Worm (Caenorhabditis elegans) whole organism, L1 larva: Measurements from ENCODE around the gene spt-4.

ENCODE experiments used
- C04F5.9 ChIP-seq: sonication (generic microtip); optimal IDR thresholded peaks from 2 replicates; lab custom pipeline; 2016; ENCODE audit warnings: missing genetic modification characterization, missing compliant biosample characterization
- C16A3.4 ChIP-seq: fragments of 150-350 bp; optimal IDR thresholded peaks from 2 replicates; lab custom pipeline; 2014; ENCODE audit warnings: missing biosample characterization, missing genetic modification characterization
- F16B12.6 ChIP-seq: fragments of 150-350 bp; optimal IDR thresholded peaks from 2 replicates; lab custom pipeline; 2014; ENCODE audit warnings: missing biosample characterization, missing genetic modification characterization
- alr-1 ChIP-seq: fragments of 200-800 bp; sonication (Bioruptor generic); optimal IDR thresholded peaks from 2 replicates; lab custom pipeline; 2018; ENCODE audit warnings: borderline replicate concordance, mild to moderate bottlenecking, missing genetic modification characterization, missing compliant biosample characterization
- ama-1 ChIP-seq: fragments of 150-350 bp; optimal IDR thresholded peaks from 2 replicates; lab custom pipeline; 2014
- blmp-1 ChIP-seq: fragments of 150-350 bp; optimal IDR thresholded peaks from 2 replicates; lab custom pipeline; 2014; ENCODE audit warnings: missing biosample characterization, missing genetic modification characterization
- ceh-63 ChIP-seq: fragments of 200-800 bp; sonication (Bioruptor generic); optimal IDR thresholded peaks from 2 replicates; lab custom pipeline; 2018; ENCODE audit warnings: mild to moderate bottlenecking, missing genetic modification characterization, missing compliant biosample characterization
- ceh-82 ChIP-seq, 3 experiments: fragments of 150-350 bp in 1 of 3; sonication (generic microtip) in 2 of 3; optimal IDR thresholded peaks; 2 replicates each; lab custom pipeline; 2014 to 2017; ENCODE audit warnings: missing biosample characterization in 3 of 3, missing genetic modification characterization in 3 of 3
- efl-1 ChIP-seq, 4 experiments: fragments of 150-350 bp; optimal IDR thresholded peaks in 3 of 4; peaks in 1 of 4; 1 replicate in 1 of 4; 2 replicates in 3 of 4; lab custom pipeline; 2014; ENCODE audit warnings: missing biosample characterization in 2 of 4, missing genetic modification characterization in 2 of 4, missing genetic modification reagents in 2 of 4
- egl-13 ChIP-seq: sonication (generic microtip); optimal IDR thresholded peaks from 2 replicates; lab custom pipeline; 2016; ENCODE audit warnings: missing genotype, missing genetic modification reagents, missing genetic modification characterization, missing compliant biosample characterization
- egl-27 ChIP-seq, 2 experiments: fragments of 150-350 bp in 1 of 2; sonication (generic microtip); optimal IDR thresholded peaks; 3 replicates each; lab custom pipeline; 2017 to 2018; ENCODE audit warnings: missing biosample characterization in 2 of 2, missing genetic modification characterization in 2 of 2, missing genetic modification reagents in 2 of 2
- fkh-10 ChIP-seq: sonication (generic microtip); optimal IDR thresholded peaks from 2 replicates; lab custom pipeline; 2017; ENCODE audit warnings: missing biosample characterization, missing genetic modification reagents, missing genetic modification characterization
- fkh-4 ChIP-seq: sonication (generic microtip); optimal IDR thresholded peaks from 2 replicates; lab custom pipeline; 2016; ENCODE audit warnings: missing compliant biosample characterization, missing genetic modification characterization, borderline replicate concordance
- fkh-8 ChIP-seq: sonication (generic microtip); optimal IDR thresholded peaks from 2 replicates; lab custom pipeline; 2016; ENCODE audit warnings: mild to moderate bottlenecking, missing genetic modification characterization, missing compliant biosample characterization
- grh-1 ChIP-seq: fragments of 200-800 bp; sonication (Bioruptor generic); IDR thresholded peaks from 2 replicates; pipeline ENCODE4 v1.3.6; 2022; ENCODE audit warnings: missing genetic modification reagents, missing genetic modification characterization, missing compliant biosample characterization
- hlh-17 ChIP-seq: fragments of 200-800 bp; sonication (Bioruptor generic); optimal IDR thresholded peaks from 2 replicates; lab custom pipeline; 2018; ENCODE audit warnings: missing genetic modification characterization, mild to moderate bottlenecking, missing compliant biosample characterization, moderate library complexity, borderline replicate concordance
- lin-14 ChIP-seq: fragments of 200-800 bp; sonication (Bioruptor generic); optimal IDR thresholded peaks from 2 replicates; lab custom pipeline; 2018; ENCODE audit warnings: mild to moderate bottlenecking, missing genetic modification characterization, moderate library complexity, missing compliant biosample characterization
- lin-35 ChIP-seq, 2 experiments: fragments of 150-350 bp; optimal IDR thresholded peaks; 2 replicates each; lab custom pipeline; 2014; ENCODE audit warnings: missing biosample characterization in 2 of 2, missing genetic modification characterization in 2 of 2, missing genetic modification reagents in 2 of 2
- lin-39 ChIP-seq: fragments of 150-350 bp; optimal IDR thresholded peaks from 2 replicates; lab custom pipeline; 2014; ENCODE audit warnings: missing biosample characterization, missing genetic modification reagents, missing genetic modification characterization
- lir-3 ChIP-seq: sonication (generic microtip); optimal IDR thresholded peaks from 2 replicates; lab custom pipeline; 2016; ENCODE audit warnings: mild to moderate bottlenecking, missing genetic modification characterization, moderate library complexity, missing compliant biosample characterization; ENCODE audit not compliant: poor library complexity
- mab-9 ChIP-seq: fragments of 200-800 bp; sonication (Bioruptor generic); IDR thresholded peaks from 2 replicates; pipeline ENCODE4 v1.3.6; 2022; ENCODE audit warnings: missing genetic modification reagents, missing genetic modification characterization, missing compliant biosample characterization
- mdl-1 ChIP-seq, 2 experiments: fragments of 150-350 bp; optimal IDR thresholded peaks; 2 replicates each; lab custom pipeline; 2014 to 2017; ENCODE audit warnings: missing biosample characterization in 2 of 2, missing genetic modification characterization in 2 of 2, inconsistent platforms in 1 of 2
- mef-2 ChIP-seq: fragments of 150-350 bp; optimal IDR thresholded peaks from 2 replicates; lab custom pipeline; 2014; ENCODE audit warnings: missing biosample characterization, missing genetic modification characterization
- mep-1 ChIP-seq: fragments of 150-350 bp; optimal IDR thresholded peaks from 2 replicates; lab custom pipeline; 2014; ENCODE audit warnings: missing biosample characterization, missing genetic modification characterization
- nhr-19 ChIP-seq: fragments of 200-800 bp; sonication (Bioruptor generic); conservative IDR thresholded peaks from 2 replicates; pipeline ENCODE4 v1.3.6; 2022; ENCODE audit warnings: missing genetic modification characterization, missing compliant biosample characterization
- nhr-20 ChIP-seq: sonication (generic microtip); optimal IDR thresholded peaks from 2 replicates; lab custom pipeline; 2016; ENCODE audit warnings: mild to moderate bottlenecking, missing genetic modification characterization, missing compliant biosample characterization
- nhr-237 ChIP-seq: fragments of 150-350 bp; optimal IDR thresholded peaks from 2 replicates; lab custom pipeline; 2014; ENCODE audit warnings: missing biosample characterization, missing genetic modification characterization
- nhr-28 ChIP-seq: fragments of 150-350 bp; optimal IDR thresholded peaks from 2 replicates; lab custom pipeline; 2014; ENCODE audit warnings: missing biosample characterization, missing genetic modification characterization
- nhr-47 ChIP-seq: sonication (generic microtip); optimal IDR thresholded peaks from 2 replicates; lab custom pipeline; 2016; ENCODE audit warnings: mild to moderate bottlenecking, missing genetic modification characterization, moderate library complexity, missing compliant biosample characterization
- nhr-71 ChIP-seq: sonication (generic microtip); optimal IDR thresholded peaks from 2 replicates; lab custom pipeline; 2016; ENCODE audit warnings: mild to moderate bottlenecking, missing genetic modification characterization, moderate library complexity, missing compliant biosample characterization
- nhr-76 ChIP-seq: sonication (generic microtip); optimal IDR thresholded peaks from 2 replicates; lab custom pipeline; 2017; ENCODE audit warnings: missing biosample characterization, missing genetic modification characterization
- nhr-84 ChIP-seq: sonication (generic microtip); optimal IDR thresholded peaks from 2 replicates; lab custom pipeline; 2017; ENCODE audit warnings: missing biosample characterization, missing genetic modification characterization
- nhr-85 ChIP-seq: sonication (generic microtip); peaks from one replicate; lab custom pipeline; 2016; ENCODE audit warnings: missing genetic modification characterization, inconsistent platforms, missing compliant biosample characterization
- pag-3 ChIP-seq: sonication (generic microtip); optimal IDR thresholded peaks from 2 replicates; lab custom pipeline; 2017; ENCODE audit warnings: missing genetic modification characterization, mild to moderate bottlenecking, missing compliant biosample characterization, antibody characterized with exemption, borderline replicate concordance; ENCODE audit not compliant: insufficient read depth
- pax-3 ChIP-seq: fragments of 200-800 bp; sonication (Bioruptor generic); optimal IDR thresholded peaks from 2 replicates; lab custom pipeline; 2018; ENCODE audit warnings: mild to moderate bottlenecking, missing genetic modification characterization, moderate library complexity, missing compliant biosample characterization
- rnt-1 ChIP-seq: sonication (generic microtip); optimal IDR thresholded peaks from 2 replicates; lab custom pipeline; 2016; ENCODE audit warnings: mild to moderate bottlenecking, missing genetic modification characterization, moderate library complexity, missing compliant biosample characterization
- snu-23 ChIP-seq: sonication (generic microtip); optimal IDR thresholded peaks from 2 replicates; lab custom pipeline; 2016; ENCODE audit warnings: missing genetic modification characterization, missing compliant biosample characterization
- sptf-1 ChIP-seq: fragments of 150-350 bp; optimal IDR thresholded peaks from 2 replicates; lab custom pipeline; 2014; ENCODE audit warnings: missing biosample characterization, missing genetic modification characterization
- swsn-7 ChIP-seq: sonication (generic microtip); optimal IDR thresholded peaks from 2 replicates; lab custom pipeline; 2016; ENCODE audit warnings: missing genetic modification characterization, missing compliant biosample characterization
- tlp-1 ChIP-seq: fragments of 150-350 bp; optimal IDR thresholded peaks from 2 replicates; lab custom pipeline; 2014; ENCODE audit warnings: missing biosample characterization, missing genetic modification characterization
- unc-130 ChIP-seq: fragments of 150-350 bp; optimal IDR thresholded peaks from 2 replicates; lab custom pipeline; 2017; ENCODE audit warnings: missing biosample characterization, missing genetic modification characterization, inconsistent platforms
- unc-30 ChIP-seq: sonication (generic microtip); optimal IDR thresholded peaks from 2 replicates; lab custom pipeline; 2017; ENCODE audit warnings: missing biosample characterization, missing genetic modification characterization
- unc-62 ChIP-seq: fragments of 150-350 bp; optimal IDR thresholded peaks from 2 replicates; lab custom pipeline; 2014; ENCODE audit warnings: missing biosample characterization, missing genetic modification reagents, missing genetic modification characterization
- unc-98 ChIP-seq: fragments of 200-800 bp; sonication (Bioruptor generic); IDR thresholded peaks from 2 replicates; pipeline ENCODE4 v1.3.6; 2022; ENCODE audit warnings: missing genetic modification characterization, missing compliant biosample characterization
- vab-15 ChIP-seq: sonication (generic microtip); optimal IDR thresholded peaks from 2 replicates; lab custom pipeline; 2017; ENCODE audit warnings: missing genotype, mild to moderate bottlenecking, missing genetic modification characterization, missing compliant biosample characterization
- zag-1 ChIP-seq: fragments of 150-350 bp; optimal IDR thresholded peaks from 2 replicates; lab custom pipeline; 2014; ENCODE audit warnings: missing biosample characterization, missing genetic modification characterization
- ztf-11 ChIP-seq, 2 experiments: sonication (generic microtip); optimal IDR thresholded peaks; 2 replicates each; lab custom pipeline; 2016 to 2017; ENCODE audit warnings: missing genetic modification characterization in 2 of 2, missing biosample characterization in 1 of 2, missing compliant biosample characterization in 1 of 2
- ztf-4 ChIP-seq: fragments of 150-350 bp; optimal IDR thresholded peaks from 2 replicates; lab custom pipeline; 2014; ENCODE audit warnings: missing biosample characterization, missing genetic modification characterization

spt-4 gene

DNA sequence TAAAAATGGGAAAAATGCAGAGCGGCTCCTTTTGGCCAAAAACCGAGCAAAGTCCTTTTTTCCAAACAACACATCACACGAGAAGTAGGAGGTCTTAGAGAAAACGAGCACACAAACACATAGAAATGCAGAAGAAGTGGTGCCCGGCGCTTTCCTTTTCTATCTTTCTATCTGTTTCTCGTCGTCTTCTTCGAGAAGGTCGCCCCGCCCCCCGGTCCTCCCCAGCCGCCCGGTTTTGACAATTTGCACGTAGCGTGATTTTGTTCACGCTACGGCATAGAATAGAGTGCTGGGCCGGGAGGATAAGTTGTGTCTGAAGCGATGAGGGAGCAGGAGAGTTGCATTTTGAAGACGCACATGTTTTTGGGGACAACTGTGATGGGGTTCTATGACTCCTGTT, 2.5 kb downstream of the spt-4 start (continued):
- TF ChIP-seq C16A3.4 (tag; lab: Kevin White, UChicago) = no peak
- peak; percentile 45 for TF ChIP-seq nhr-85
- no peak for TF ChIP-seq grh-1 (GFP tag; lab: Robert Waterston, UW)
- TF ChIP-seq swsn-7 (tag; lab: Kevin White, UChicago) = peak; percentile 43
- TF ChIP-seq nhr-71 (tag; lab: Kevin White, UChicago) = peak; percentile 67
- no peak for TF ChIP-seq unc-130
- TF ChIP-seq blmp-1 = peak; percentile 52
- TF ChIP-seq lin-35 (GFP tag; optimal IDR thresholded peaks at IDR 0.05; lab: Kevin White, UChicago) = peak in 1 of 2 experiments; percentile 10
- TF ChIP-seq nhr-20 (tag; lab: Kevin White, UChicago) = peak; percentile 48

DNA sequence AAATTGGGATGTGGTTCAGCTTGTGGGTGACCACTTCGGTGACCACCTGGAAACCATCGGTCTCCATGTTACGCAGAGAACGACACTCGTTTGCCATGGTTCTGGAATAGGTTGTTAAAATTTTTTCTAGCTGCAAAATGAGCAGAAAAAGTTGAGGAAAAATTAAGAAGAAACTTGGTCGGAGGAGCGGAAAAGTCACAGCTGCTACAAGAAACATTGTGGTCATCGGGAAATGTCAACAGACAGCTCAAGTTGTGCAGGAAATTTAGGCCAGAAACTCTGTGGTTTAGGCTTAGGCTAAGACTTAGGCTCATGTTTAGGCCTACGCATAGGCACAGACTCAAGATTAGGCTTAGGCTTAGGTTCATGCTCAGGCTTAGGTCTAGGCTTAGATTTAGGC, 3.4 kb downstream of the spt-4 start, which contains the start of gene pck-1:
TSS of gene pck-1 (minus strand) at position 101 of the 400 bp plus-strand sequence.
- TF ChIP-seq mdl-1 (tag; optimal IDR thresholded peaks at IDR 0.05; lab: Kevin White, UChicago) = no peak
- no peak for TF ChIP-seq ceh-63 (GFP tag; lab: Kevin White, UChicago)
- TF ChIP-seq rnt-1 = peak; percentile 1
- no peak for TF ChIP-seq ama-1 (lab: Kevin White, UChicago)

DNA sequence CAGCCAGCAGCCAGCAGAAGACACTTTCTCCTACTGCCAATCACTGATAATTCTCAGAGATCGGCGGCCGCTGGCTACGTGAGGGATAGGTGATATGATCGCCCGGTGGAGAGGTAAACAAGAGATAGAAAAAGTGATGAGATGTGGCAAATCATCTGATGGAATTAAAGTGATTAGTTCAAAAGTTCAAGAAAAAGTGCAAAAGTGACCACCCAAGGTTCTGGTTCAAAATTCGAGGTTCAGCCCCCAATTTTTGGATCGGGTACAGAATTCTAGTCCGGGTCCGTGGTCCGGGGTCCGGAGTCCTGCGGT, 4.0 kb downstream of the spt-4 start:
- TF ChIP-seq unc-62 (GFP tag; lab: Kevin White, UChicago) (no peak), vab-15 (tag; lab: Kevin White, UChicago) (no peak), nhr-28 (tag; lab: Kevin White, UChicago) (no peak), mep-1 (tag; lab: Kevin White, UChicago) (no peak), nhr-84 (tag; lab: Kevin White, UChicago) (no peak), nhr-19 (peak; percentile 13; the same call in 1 of the 2 replicates), lin-35 (GFP tag; optimal IDR thresholded peaks at IDR 0.05; lab: Kevin White, UChicago) (no peak), egl-13 (tag; lab: Kevin White, UChicago) (no peak), pax-3 (no peak), lin-39 (tag; lab: Kevin White, UChicago) (no peak), fkh-10 (GFP tag; lab: Kevin White, UChicago) (no peak), ceh-82 (tag; optimal IDR thresholded peaks at IDR 0.05; lab: Kevin White, UChicago) (no peak), lin-14 (GFP tag; lab: Kevin White, UChicago) (peak; percentile 64), F16B12.6 (tag; lab: Kevin White, UChicago) (no peak), C04F5.9 (tag; lab: Kevin White, UChicago) (no peak), nhr-76 (tag; lab: Kevin White, UChicago) (no peak), mef-2 (tag; lab: Kevin White, UChicago) (no peak), nhr-85 (no peak), snu-23 (GFP tag; lab: Kevin White, UChicago) (peak; percentile 45), rnt-1 (peak; percentile 54), sptf-1 (tag; lab: Kevin White, UChicago) (no peak), unc-130 (no peak), fkh-8 (tag; lab: Kevin White, UChicago) (no peak), swsn-7 (tag; lab: Kevin White, UChicago) (no peak), efl-1 (optimal IDR thresholded peaks at IDR 0.05; lab: Kevin White, UChicago) (no peak), efl-1 (GFP tag; optimal IDR thresholded peaks at IDR 0.05 in 1 of 2; lab: Kevin White, UChicago) (no peak), nhr-237 (no peak), unc-98 (GFP tag; lab: Robert Waterston, UW) (no peak), hlh-17 (GFP tag; lab: Kevin White, UChicago) (no peak), mdl-1 (tag; optimal IDR thresholded peaks at IDR 0.05; lab: Kevin White, UChicago) (no peak), fkh-4 (tag; lab: Kevin White, UChicago) (no peak), alr-1 (tag; lab: Kevin White, UChicago) (no peak), pag-3 (tag; lab: Kevin White, UChicago) (peak; percentile 54), egl-27 (tag; optimal IDR thresholded peaks at IDR 0.05; lab: Kevin White, UChicago) (no peak), mab-9 (no peak), nhr-20 (tag; lab: Kevin White, UChicago) (peak; percentile 15), unc-30 (tag; lab: Kevin White, UChicago) (no peak), ceh-63 (GFP tag; lab: Kevin White, UChicago) (no peak), tlp-1 (tag; lab: Kevin White, UChicago) (no peak), lir-3 (no peak), nhr-47 (no peak), zag-1 (tag; lab: Kevin White, UChicago) (no peak), ztf-4 (no peak), ztf-11 (tag; optimal IDR thresholded peaks at IDR 0.05; lab: Kevin White, UChicago) (no peak)
